Fruit fly (Drosophila melanogaster) whole organism, embryonic: ENCODE data around the gene CG32182.

Source experiments
- Asciz ChIP-seq: fragments of 200-800 bp; sonication (Bioruptor generic); optimal IDR thresholded peaks from 2 replicates; lab custom pipeline; 2017; ENCODE audit warnings: missing biosample characterization, mild to moderate bottlenecking, missing genetic modification characterization, missing genetic modification reagents
- CG1024 ChIP-seq: fragments of 200-800 bp; sonication (Bioruptor generic); IDR thresholded peaks from 2 replicates; pipeline ENCODE4 v1.3.6; 2022; ENCODE audit warnings: missing biosample characterization, missing genetic modification characterization
- CG11560 ChIP-seq: fragments of 200-800 bp; sonication (Bioruptor generic); IDR thresholded peaks from 3 replicates; pipeline ENCODE4 v1.3.6; 2022; ENCODE audit warnings: missing biosample characterization, missing genetic modification characterization
- CG11723 ChIP-seq: fragments of 200-800 bp; sonication (Bioruptor generic); optimal IDR thresholded peaks from 2 replicates; lab custom pipeline; 2017; ENCODE audit warnings: missing biosample characterization, mild to moderate bottlenecking, missing genetic modification characterization
- CG12071 ChIP-seq: fragments of 200-800 bp; sonication (Bioruptor generic); optimal IDR thresholded peaks from 3 replicates; lab custom pipeline; 2018; ENCODE audit warnings: missing biosample characterization, mild to moderate bottlenecking, missing genetic modification characterization
- CG12155 ChIP-seq: fragments of 200-800 bp; sonication (Bioruptor generic); optimal IDR thresholded peaks from 3 replicates; lab custom pipeline; 2016; ENCODE audit warnings: missing biosample characterization, missing genetic modification characterization
- CG15269 ChIP-seq: fragments of 200-800 bp; sonication (Bioruptor generic); optimal IDR thresholded peaks from 2 replicates; lab custom pipeline; 2018; ENCODE audit warnings: missing biosample characterization, mild to moderate bottlenecking, missing genetic modification characterization, moderate library complexity
- CG17186 ChIP-seq: fragments of 200-800 bp; sonication (Bioruptor generic); optimal IDR thresholded peaks from 3 replicates; lab custom pipeline; 2017; ENCODE audit warnings: missing biosample characterization, missing genetic modification reagents, missing genetic modification characterization
- CG17385 ChIP-seq: fragments of 200-800 bp; sonication (Bioruptor generic); optimal IDR thresholded peaks from 3 replicates; lab custom pipeline; 2018; ENCODE audit warnings: missing biosample characterization, mild to moderate bottlenecking, missing genetic modification characterization
- CG1792 ChIP-seq: fragments of 200-800 bp; sonication (Bioruptor generic); optimal IDR thresholded peaks from 2 replicates; lab custom pipeline; 2016; ENCODE audit warnings: missing biosample characterization, missing genetic modification characterization
- CG2199 ChIP-seq: fragments of 200-800 bp; sonication (Bioruptor generic); IDR thresholded peaks from 3 replicates; pipeline ENCODE4 v1.3.6; 2022; ENCODE audit warnings: missing biosample characterization, missing genetic modification characterization
- CG3407 ChIP-seq: fragments of 200-800 bp; sonication (Bioruptor generic); optimal IDR thresholded peaks from 2 replicates; lab custom pipeline; 2018; ENCODE audit warnings: missing biosample characterization, mild to moderate bottlenecking, missing genetic modification characterization
- CG34376 ChIP-seq: fragments of 200-800 bp; sonication (Bioruptor generic); optimal IDR thresholded peaks from 2 replicates; lab custom pipeline; 2018; ENCODE audit warnings: missing biosample characterization, mild to moderate bottlenecking, missing genetic modification characterization
- CG3726 ChIP-seq: fragments of 200-800 bp; sonication (Bioruptor generic); IDR thresholded peaks from 3 replicates; pipeline ENCODE4, ENCODE4 v1.3.6; 2022; ENCODE audit warnings: missing biosample characterization, missing genetic modification characterization
- CG5180 ChIP-seq: fragments of 200-800 bp; sonication (Bioruptor generic); optimal IDR thresholded peaks from 3 replicates; lab custom pipeline; 2017; ENCODE audit warnings: missing biosample characterization, missing genetic modification characterization, mild to moderate bottlenecking, moderate library complexity, missing genetic modification reagents
- CG6175 ChIP-seq: fragments of 200-800 bp; sonication (Bioruptor generic); IDR thresholded peaks from 3 replicates; pipeline ENCODE4 v1.3.6; 2022; ENCODE audit warnings: missing biosample characterization, missing genetic modification characterization
- CG6765 ChIP-seq: fragments of 200-800 bp; sonication (Bioruptor generic); optimal IDR thresholded peaks from 3 replicates; lab custom pipeline; 2017; ENCODE audit warnings: missing biosample characterization, mild to moderate bottlenecking, missing genetic modification characterization
- CG6813 ChIP-seq: fragments of 200-800 bp; sonication (Bioruptor generic); optimal IDR thresholded peaks from 2 replicates; lab custom pipeline; 2017; ENCODE audit warnings: missing biosample characterization, missing genetic modification characterization, mild to moderate bottlenecking, moderate library complexity, missing genetic modification reagents
- CG7839 ChIP-seq: fragments of 200-800 bp; sonication (Bioruptor generic); optimal IDR thresholded peaks from 3 replicates; lab custom pipeline; 2018; ENCODE audit warnings: missing biosample characterization, mild to moderate bottlenecking, missing genetic modification characterization, moderate library complexity
- CG8924 ChIP-seq: fragments of 200-800 bp; optimal IDR thresholded peaks from 3 replicates; lab custom pipeline; 2019; ENCODE audit warnings: missing biosample characterization, mild to moderate bottlenecking, missing genetic modification characterization, moderate library complexity
- CG9215 ChIP-seq: fragments of 200-800 bp; sonication (Bioruptor generic); IDR thresholded peaks from 2 replicates; pipeline ENCODE4 v1.3.6; 2022; ENCODE audit warnings: missing biosample characterization, missing genetic modification characterization
- CG9727 ChIP-seq: fragments of 200-800 bp; sonication (Bioruptor generic); optimal IDR thresholded peaks from 3 replicates; lab custom pipeline; 2017; ENCODE audit warnings: missing biosample characterization, mild to moderate bottlenecking, missing genetic modification characterization
- D19A ChIP-seq: fragments of 200-800 bp; optimal IDR thresholded peaks from 3 replicates; lab custom pipeline; 2019; ENCODE audit warnings: missing biosample characterization, mild to moderate bottlenecking, missing genetic modification characterization, moderate library complexity
- GATAe ChIP-seq: fragments of 200-800 bp; sonication (Bioruptor generic); conservative IDR thresholded peaks from 2 replicates; pipeline ENCODE4 v1.3.6; 2022; ENCODE audit warnings: missing biosample characterization, missing genetic modification characterization
- HLH54F ChIP-seq: fragments of 200-800 bp; sonication (Bioruptor generic); optimal IDR thresholded peaks from 3 replicates; lab custom pipeline; 2016; ENCODE audit warnings: missing biosample characterization, missing genetic modification characterization
- HmgZ ChIP-seq: fragments of 200-800 bp; sonication (Bioruptor generic); optimal IDR thresholded peaks from 2 replicates; lab custom pipeline; 2018; ENCODE audit warnings: missing biosample characterization, mild to moderate bottlenecking, missing genetic modification characterization
- Hmr ChIP-seq: fragments of 200-800 bp; sonication (Bioruptor generic); optimal IDR thresholded peaks from 3 replicates; lab custom pipeline; 2017; ENCODE audit warnings: mild to moderate bottlenecking, missing biosample characterization, missing genetic modification reagents, missing genetic modification characterization
- Max ChIP-seq: fragments of 200-800 bp; sonication (Bioruptor generic); optimal IDR thresholded peaks from 2 replicates; lab custom pipeline; 2016; ENCODE audit warnings: missing biosample characterization, mild to moderate bottlenecking, missing genetic modification characterization
- Meics ChIP-seq: fragments of 200-800 bp; sonication (Bioruptor generic); optimal IDR thresholded peaks from 2 replicates; lab custom pipeline; 2017; ENCODE audit warnings: missing biosample characterization, mild to moderate bottlenecking, missing genetic modification characterization
- NFAT ChIP-seq: fragments of 200-800 bp; sonication (Bioruptor generic); IDR thresholded peaks from 2 replicates; pipeline ENCODE4 v1.3.6; 2022; ENCODE audit warnings: missing biosample characterization, missing genetic modification characterization
- Neu2 ChIP-seq: fragments of 200-800 bp; sonication (Bioruptor generic); optimal IDR thresholded peaks from 3 replicates; lab custom pipeline; 2016; ENCODE audit warnings: missing biosample characterization, missing genetic modification characterization, borderline replicate concordance
- Oaz ChIP-seq: fragments of 200-800 bp; sonication (Bioruptor generic); IDR thresholded peaks from 2 replicates; pipeline ENCODE4 v1.3.6; 2022; ENCODE audit warnings: missing biosample characterization, missing genetic modification characterization
- PHDP ChIP-seq: fragments of 200-800 bp; sonication (Bioruptor generic); optimal IDR thresholded peaks from 3 replicates; lab custom pipeline; 2018; ENCODE audit warnings: missing biosample characterization, mild to moderate bottlenecking, missing genetic modification characterization, moderate library complexity
- Pdp1 ChIP-seq, 2 experiments: fragments of 200-800 bp; sonication (Bioruptor generic); optimal IDR thresholded peaks; 3 replicates each; lab custom pipeline; 2016; ENCODE audit warnings: missing biosample characterization in 2 of 2, missing genetic modification characterization in 2 of 2, mild to moderate bottlenecking in 1 of 2, moderate library complexity in 1 of 2
- Xrp1 ChIP-seq: fragments of 200-800 bp; sonication (Bioruptor generic); IDR thresholded peaks from 2 replicates; pipeline ENCODE4 v1.3.6; 2022; ENCODE audit warnings: missing biosample characterization, missing genetic modification characterization
- ato ChIP-seq: fragments of 200-800 bp; sonication (Bioruptor generic); IDR thresholded peaks from 2 replicates; pipeline ENCODE4 v1.3.6; 2022; ENCODE audit warnings: missing biosample characterization, missing genetic modification characterization; ENCODE audit not compliant: partially characterized antibody
- croc ChIP-seq: fragments of 200-800 bp; sonication (Bioruptor generic); conservative IDR thresholded peaks from 3 replicates; pipeline ENCODE4 v1.3.6; 2022; ENCODE audit warnings: missing biosample characterization, missing genetic modification characterization
- dmrt99B ChIP-seq: fragments of 200-800 bp; sonication (Bioruptor generic); optimal IDR thresholded peaks from 2 replicates; lab custom pipeline; 2018; ENCODE audit warnings: missing biosample characterization, mild to moderate bottlenecking, missing genetic modification characterization, moderate library complexity
- ems ChIP-seq: fragments of 200-800 bp; sonication (Bioruptor generic); optimal IDR thresholded peaks from 3 replicates; lab custom pipeline; 2016; ENCODE audit warnings: missing biosample characterization, missing genetic modification characterization
- esg ChIP-seq: fragments of 200-800 bp; sonication (Bioruptor generic); conservative IDR thresholded peaks from 2 replicates; pipeline ENCODE4 v1.3.6; 2022; ENCODE audit warnings: missing biosample characterization, missing genetic modification characterization
- fd64A ChIP-seq: fragments of 200-800 bp; sonication (Bioruptor generic); optimal IDR thresholded peaks from 3 replicates; lab custom pipeline; 2018; ENCODE audit warnings: missing biosample characterization, mild to moderate bottlenecking, missing genetic modification characterization
- hb ChIP-seq: fragments of 200-800 bp; sonication (Bioruptor generic); IDR thresholded peaks from 3 replicates; pipeline ENCODE4 v1.3.6; 2022; ENCODE audit warnings: missing biosample characterization, missing genetic modification characterization; ENCODE audit not compliant: partially characterized antibody
- inv ChIP-seq: fragments of 200-800 bp; sonication (Bioruptor generic); IDR thresholded peaks from 2 replicates; pipeline ENCODE4 v1.3.6; 2022; ENCODE audit warnings: missing biosample characterization, missing genetic modification characterization; ENCODE audit not compliant: partially characterized antibody
- klu ChIP-seq: fragments of 200-800 bp; sonication (Bioruptor generic); IDR thresholded peaks from 2 replicates; pipeline ENCODE4 v1.3.6; 2022; ENCODE audit warnings: missing biosample characterization, missing genetic modification characterization
- org-1 ChIP-seq: fragments of 200-800 bp; sonication (Bioruptor generic); optimal IDR thresholded peaks from 2 replicates; lab custom pipeline; 2017; ENCODE audit warnings: missing biosample characterization, missing genetic modification characterization
- pros ChIP-seq: fragments of 200-800 bp; sonication (Bioruptor generic); optimal IDR thresholded peaks from 3 replicates; lab custom pipeline; 2019; ENCODE audit warnings: missing biosample characterization, mild to moderate bottlenecking, missing genetic modification characterization, moderate library complexity
- repo ChIP-seq: fragments of 200-800 bp; sonication (Bioruptor generic); optimal IDR thresholded peaks from 2 replicates; lab custom pipeline; 2016; ENCODE audit warnings: missing biosample characterization, missing genetic modification characterization
- row ChIP-seq: fragments of 200-800 bp; sonication (Bioruptor generic); IDR thresholded peaks from 3 replicates; pipeline ENCODE4 v1.3.6; 2022; ENCODE audit warnings: missing biosample characterization, missing genetic modification characterization
- schlank ChIP-seq: fragments of 200-800 bp; sonication (Bioruptor generic); optimal IDR thresholded peaks from 2 replicates; lab custom pipeline; 2018; ENCODE audit warnings: missing biosample characterization, mild to moderate bottlenecking, missing genetic modification characterization
- zf30C ChIP-seq: fragments of 200-800 bp; sonication (Bioruptor generic); optimal IDR thresholded peaks from 3 replicates; lab custom pipeline; 2018; ENCODE audit warnings: missing biosample characterization, mild to moderate bottlenecking, missing genetic modification characterization

Gene CG32182

DNA sequence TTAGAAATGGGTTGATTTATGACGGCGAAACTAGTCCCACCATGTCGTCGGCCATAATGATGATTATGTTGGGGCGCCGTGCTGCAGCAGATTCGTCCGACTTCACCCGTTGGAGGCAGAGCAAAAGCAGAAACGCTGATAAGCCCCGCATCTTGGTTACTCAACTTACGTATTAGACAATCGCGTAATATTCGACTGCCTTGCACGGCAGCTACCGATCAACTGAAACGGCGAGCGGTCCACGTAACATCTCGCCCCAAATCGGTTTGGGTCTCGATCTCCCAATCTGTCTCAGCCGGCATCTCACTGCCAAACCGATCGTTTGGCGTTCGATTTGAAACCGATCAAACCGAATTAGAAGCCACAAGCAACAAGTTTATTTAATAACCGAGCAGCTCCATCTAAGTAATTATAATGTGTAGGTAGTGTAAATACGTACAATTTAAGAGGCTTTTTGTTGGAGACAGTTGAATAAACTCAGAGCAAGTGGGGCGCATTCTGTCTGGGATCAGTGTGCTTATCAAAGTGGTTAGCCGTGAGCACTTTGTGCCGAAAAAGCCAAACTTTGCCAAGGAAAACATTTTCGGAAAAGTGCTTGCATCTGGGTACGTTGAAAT is 50.8 kb downstream of the CG32182 start, which contains the start of gene CG32191 (continued):
- no peak for TF ChIP-seq pros (GFP tag; lab: Kevin White, UChicago)
- no peak for TF ChIP-seq CG17385 (GFP tag; lab: Kevin White, UChicago)
- no peak for TF ChIP-seq klu (GFP tag; lab: Robert Waterston, UW)
- TF ChIP-seq CG34376 = peak; percentile 59
- TF ChIP-seq CG15269 = peak; percentile 26
- TF ChIP-seq esg (GFP tag; lab: Robert Waterston, UW) = no peak
- TF ChIP-seq Pdp1 (GFP tag; optimal IDR thresholded peaks at IDR 0.05; lab: Kevin White, UChicago) = peak in 1 of 2 experiments; percentile 93
- TF ChIP-seq Oaz (GFP tag; lab: Robert Waterston, UW) = no peak
- TF ChIP-seq zf30C = no peak
- TF ChIP-seq ato = no peak
- TF ChIP-seq CG6813 (GFP tag; lab: Kevin White, UChicago) = peak; percentile 37
- no peak for TF ChIP-seq CG12155 (GFP tag; lab: Kevin White, UChicago)
- no peak for TF ChIP-seq repo (GFP tag; lab: Kevin White, UChicago)
- peak; percentile 22 for TF ChIP-seq PHDP (tag; lab: Kevin White, UChicago)
- TF ChIP-seq Asciz (GFP tag; lab: Kevin White, UChicago) = peak; percentile 52
- peak; percentile 95 for TF ChIP-seq CG5180
- no peak for TF ChIP-seq ems (GFP tag; lab: Kevin White, UChicago)
- no peak for TF ChIP-seq CG3407
- TF ChIP-seq Max (GFP tag; lab: Kevin White, UChicago) = no peak
- no peak for TF ChIP-seq CG17186 (GFP tag; lab: Kevin White, UChicago)
- no peak for TF ChIP-seq CG8924 (tag; lab: Kevin White, UChicago)
- TF ChIP-seq schlank (tag; lab: Kevin White, UChicago) = no peak
- peak; percentile 34 for TF ChIP-seq Meics (GFP tag; lab: Kevin White, UChicago)
- no peak for TF ChIP-seq row (GFP tag; lab: Robert Waterston, UW)
- no peak for TF ChIP-seq CG2199
- TF ChIP-seq inv (GFP tag; lab: Robert Waterston, UW) = no peak
- TF ChIP-seq GATAe (GFP tag; lab: Robert Waterston, UW) = no peak
- no peak for TF ChIP-seq CG9727 (GFP tag; lab: Kevin White, UChicago)
- TF ChIP-seq Hmr (GFP tag; lab: Kevin White, UChicago) = peak; percentile 59
- TF ChIP-seq org-1 (GFP tag; lab: Kevin White, UChicago) = no peak
- no peak for TF ChIP-seq HmgZ (tag; lab: Kevin White, UChicago)
- TF ChIP-seq Neu2 (GFP tag; lab: Kevin White, UChicago) = no peak
- TF ChIP-seq CG1024 (GFP tag; lab: Robert Waterston, UW) = no peak
- TF ChIP-seq CG6175 (GFP tag; lab: Robert Waterston, UW) = 0 out of 3 replicates have a peak, but pooled peaks have one; percentile 33
- TF ChIP-seq CG1792 (GFP tag; lab: Kevin White, UChicago) = no peak
- TF ChIP-seq NFAT = peak; percentile 14; the same call in 1 of the 2 replicates
- TF ChIP-seq CG11560 = no peak
- peak; percentile 32 for TF ChIP-seq CG12071 (GFP tag; lab: Kevin White, UChicago)
- TF ChIP-seq CG6765 (GFP tag; lab: Kevin White, UChicago) = no peak
- no peak for TF ChIP-seq hb (GFP tag; lab: Robert Waterston, UW)
- no peak for TF ChIP-seq CG9215 (GFP tag; lab: Robert Waterston, UW)
- no peak for TF ChIP-seq D19A
- TF ChIP-seq CG11723 (GFP tag; lab: Kevin White, UChicago) = no peak
- no peak for TF ChIP-seq HLH54F (GFP tag; lab: Kevin White, UChicago)
- no peak for TF ChIP-seq fd64A (GFP tag; lab: Kevin White, UChicago)
- no peak for TF ChIP-seq Xrp1 (GFP tag; lab: Robert Waterston, UW)
- TF ChIP-seq dmrt99B (tag; lab: Kevin White, UChicago) = no peak
- no peak for TF ChIP-seq CG7839 (tag; lab: Kevin White, UChicago)
- TF ChIP-seq croc (GFP tag; lab: Robert Waterston, UW) = no peak
- no peak for TF ChIP-seq CG3726
